Fruit fly (Drosophila melanogaster): ENCODE data around the gene VhaAC45RP.

- TF ChIP-seq insv (optimal IDR thresholded peaks at IDR 0.05) (no peak), ttk (optimal IDR thresholded peaks at IDR 0.05) (no peak), Myc (optimal IDR thresholded peaks at IDR 0.05) (no peak), h (optimal IDR thresholded peaks at IDR 0.05) (no peak)
Observed at dm6 chr3R:30191047-30191446, 24.8 kb upstream of the VhaAC45RP start, which contains the start of gene CG9747.

Measured in Kc167 (cell line).